Worm (Caenorhabditis elegans): Measurements from ENCODE around the gene pstk-1.
A peak's percentile ranks its signal among the peaks of the same experiment; 100 is the strongest.

DNA sequence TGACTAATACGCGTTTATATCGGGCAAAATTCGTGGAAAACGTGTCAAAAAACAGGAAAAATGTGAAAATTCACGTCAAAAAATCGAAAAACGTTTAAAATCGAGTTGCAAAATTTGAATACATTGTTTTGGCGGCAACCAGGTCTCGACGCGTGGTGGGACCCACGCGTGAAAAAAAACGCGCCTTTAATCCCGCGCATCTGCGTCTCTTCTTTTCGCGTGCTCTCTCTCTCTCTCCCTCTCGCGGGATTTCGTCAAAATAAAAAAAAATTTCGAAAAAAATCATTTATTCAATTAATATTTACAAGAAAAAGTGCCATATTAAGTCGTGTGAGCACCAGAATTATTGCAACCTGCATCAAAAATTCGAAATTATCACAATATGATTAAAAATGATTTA lies 13.1 kb upstream of the pstk-1 start, which contains the start of gene ani-1:
- TF ChIP-seq lin-15B (tag; optimal IDR thresholded peaks at IDR 0.05), result peak; percentile 65
- TF ChIP-seq pqm-1 (tag; optimal IDR thresholded peaks at IDR 0.05), result no peak
- peak in 1 of 2 experiments; percentile 17 for TF ChIP-seq ztf-11 (tag; optimal IDR thresholded peaks at IDR 0.05)
- TF ChIP-seq ceh-88 (GFP tag; IDR thresholded peaks at IDR 0.05), result peak; percentile 34; the same call in 1 of the 2 replicates

Measured in whole organism, L1 larva.